Worm (Caenorhabditis elegans) whole organism, L1 larva: ENCODE measurements around the gene F41C6.6.

ENCODE experiments used
- C34B4.2 ChIP-seq: sonication (generic microtip); optimal IDR thresholded peaks from 2 replicates; lab custom pipeline; 2017; ENCODE audit warnings: mild to moderate bottlenecking, missing genetic modification characterization, missing compliant biosample characterization
- Y116A8C.19 ChIP-seq: sonication (generic microtip); optimal IDR thresholded peaks from 2 replicates; lab custom pipeline; 2016; ENCODE audit warnings: missing compliant biosample characterization, missing genetic modification characterization, borderline replicate concordance
- alr-1 ChIP-seq: fragments of 200-800 bp; sonication (Bioruptor generic); optimal IDR thresholded peaks from 2 replicates; lab custom pipeline; 2018; ENCODE audit warnings: borderline replicate concordance, mild to moderate bottlenecking, missing genetic modification characterization, missing compliant biosample characterization
- aly-2 ChIP-seq: fragments of 150-350 bp; optimal IDR thresholded peaks from 2 replicates; lab custom pipeline; 2014; ENCODE audit warnings: missing biosample characterization, missing genetic modification characterization
- ama-1 ChIP-seq: fragments of 150-350 bp; optimal IDR thresholded peaks from 2 replicates; lab custom pipeline; 2014
- blmp-1 ChIP-seq: fragments of 150-350 bp; optimal IDR thresholded peaks from 2 replicates; lab custom pipeline; 2014; ENCODE audit warnings: missing biosample characterization, missing genetic modification characterization
- ceh-8 ChIP-seq: fragments of 200-800 bp; sonication (Bioruptor generic); optimal IDR thresholded peaks from 2 replicates; lab custom pipeline; 2018; ENCODE audit warnings: mild to moderate bottlenecking, missing genetic modification characterization, moderate library complexity, missing compliant biosample characterization
- ces-1 ChIP-seq: fragments of 150-350 bp; optimal IDR thresholded peaks from 2 replicates; lab custom pipeline; 2014; ENCODE audit warnings: missing biosample characterization, missing genetic modification reagents, missing genetic modification characterization
- dpl-1 ChIP-seq, 3 experiments: fragments of 150-350 bp in 2 of 3; sonication (generic microtip) in 1 of 3; optimal IDR thresholded peaks; 2 replicates each; lab custom pipeline; 2014 to 2017; ENCODE audit warnings: missing biosample characterization in 3 of 3, missing genetic modification characterization in 3 of 3, missing genetic modification reagents in 3 of 3
- dsc-1 ChIP-seq: sonication (generic microtip); optimal IDR thresholded peaks from 2 replicates; lab custom pipeline; 2016; ENCODE audit warnings: mild to moderate bottlenecking, missing genetic modification characterization, missing compliant biosample characterization
- efl-1 ChIP-seq, 4 experiments: fragments of 150-350 bp; optimal IDR thresholded peaks in 3 of 4; peaks in 1 of 4; 1 replicate in 1 of 4; 2 replicates in 3 of 4; lab custom pipeline; 2014; ENCODE audit warnings: missing biosample characterization in 2 of 4, missing genetic modification characterization in 2 of 4, missing genetic modification reagents in 2 of 4
- efl-3 ChIP-seq: fragments of 200-800 bp; sonication (Bioruptor generic); optimal IDR thresholded peaks from 2 replicates; lab custom pipeline; 2018; ENCODE audit warnings: mild to moderate bottlenecking, missing genetic modification characterization, missing compliant biosample characterization
- egl-13 ChIP-seq: sonication (generic microtip); optimal IDR thresholded peaks from 2 replicates; lab custom pipeline; 2016; ENCODE audit warnings: missing genotype, missing genetic modification reagents, missing genetic modification characterization, missing compliant biosample characterization
- elt-2 ChIP-seq: sonication (generic microtip); optimal IDR thresholded peaks from 2 replicates; lab custom pipeline; 2016; ENCODE audit warnings: missing genetic modification characterization, mild to moderate bottlenecking, inconsistent platforms, missing compliant biosample characterization, missing genetic modification reagents
- elt-3 ChIP-seq, 6 experiments: fragments of 150-350 bp in 1 of 6; sonication (generic microtip); optimal IDR thresholded peaks; 2 replicates each; lab custom pipeline; 2017 to 2018; ENCODE audit warnings: missing biosample characterization in 6 of 6, missing genetic modification characterization in 6 of 6, inconsistent platforms in 1 of 6
- fkh-10 ChIP-seq: sonication (generic microtip); optimal IDR thresholded peaks from 2 replicates; lab custom pipeline; 2017; ENCODE audit warnings: missing biosample characterization, missing genetic modification reagents, missing genetic modification characterization
- fkh-4 ChIP-seq: sonication (generic microtip); optimal IDR thresholded peaks from 2 replicates; lab custom pipeline; 2016; ENCODE audit warnings: missing compliant biosample characterization, missing genetic modification characterization, borderline replicate concordance
- fos-1 ChIP-seq: fragments of 150-350 bp; optimal IDR thresholded peaks from 2 replicates; lab custom pipeline; 2014; ENCODE audit warnings: missing biosample characterization, missing genetic modification characterization
- hlh-17 ChIP-seq: fragments of 200-800 bp; sonication (Bioruptor generic); optimal IDR thresholded peaks from 2 replicates; lab custom pipeline; 2018; ENCODE audit warnings: missing genetic modification characterization, mild to moderate bottlenecking, missing compliant biosample characterization, moderate library complexity, borderline replicate concordance
- hlh-4 ChIP-seq: sonication (generic microtip); optimal IDR thresholded peaks from 2 replicates; lab custom pipeline; 2016; ENCODE audit warnings: mild to moderate bottlenecking, missing genetic modification characterization, missing compliant biosample characterization
- hpl-2 ChIP-seq: fragments of 150-350 bp; optimal IDR thresholded peaks from 2 replicates; lab custom pipeline; 2014; ENCODE audit warnings: missing biosample characterization, missing genetic modification reagents, missing genetic modification characterization
- irx-1 ChIP-seq: sonication (generic microtip); optimal IDR thresholded peaks from 2 replicates; lab custom pipeline; 2016; ENCODE audit warnings: missing genetic modification characterization, missing compliant biosample characterization
- lin-13 ChIP-seq: fragments of 150-350 bp; optimal IDR thresholded peaks from 2 replicates; lab custom pipeline; 2014; ENCODE audit warnings: missing biosample characterization, missing genetic modification reagents, missing genetic modification characterization
- lin-14 ChIP-seq: fragments of 200-800 bp; sonication (Bioruptor generic); optimal IDR thresholded peaks from 2 replicates; lab custom pipeline; 2018; ENCODE audit warnings: mild to moderate bottlenecking, missing genetic modification characterization, moderate library complexity, missing compliant biosample characterization
- lin-35 ChIP-seq, 2 experiments: fragments of 150-350 bp; optimal IDR thresholded peaks; 2 replicates each; lab custom pipeline; 2014; ENCODE audit warnings: missing biosample characterization in 2 of 2, missing genetic modification characterization in 2 of 2, missing genetic modification reagents in 2 of 2
- lin-39 ChIP-seq: fragments of 150-350 bp; optimal IDR thresholded peaks from 2 replicates; lab custom pipeline; 2014; ENCODE audit warnings: missing biosample characterization, missing genetic modification reagents, missing genetic modification characterization
- mab-9 ChIP-seq: fragments of 200-800 bp; sonication (Bioruptor generic); IDR thresholded peaks from 2 replicates; pipeline ENCODE4 v1.3.6; 2022; ENCODE audit warnings: missing genetic modification reagents, missing genetic modification characterization, missing compliant biosample characterization
- mdl-1 ChIP-seq, 2 experiments: fragments of 150-350 bp; optimal IDR thresholded peaks; 2 replicates each; lab custom pipeline; 2014 to 2017; ENCODE audit warnings: missing biosample characterization in 2 of 2, missing genetic modification characterization in 2 of 2, inconsistent platforms in 1 of 2
- mep-1 ChIP-seq: fragments of 150-350 bp; optimal IDR thresholded peaks from 2 replicates; lab custom pipeline; 2014; ENCODE audit warnings: missing biosample characterization, missing genetic modification characterization
- nhr-11 ChIP-seq: fragments of 150-350 bp; optimal IDR thresholded peaks from 2 replicates; lab custom pipeline; 2014; ENCODE audit warnings: missing biosample characterization, missing genetic modification characterization
- nhr-12 ChIP-seq: sonication (generic microtip); optimal IDR thresholded peaks from 2 replicates; lab custom pipeline; 2017; ENCODE audit warnings: missing biosample characterization, missing genetic modification characterization
- nhr-19 ChIP-seq: fragments of 200-800 bp; sonication (Bioruptor generic); conservative IDR thresholded peaks from 2 replicates; pipeline ENCODE4 v1.3.6; 2022; ENCODE audit warnings: missing genetic modification characterization, missing compliant biosample characterization
- nhr-237 ChIP-seq: fragments of 150-350 bp; optimal IDR thresholded peaks from 2 replicates; lab custom pipeline; 2014; ENCODE audit warnings: missing biosample characterization, missing genetic modification characterization
- nhr-47 ChIP-seq: sonication (generic microtip); optimal IDR thresholded peaks from 2 replicates; lab custom pipeline; 2016; ENCODE audit warnings: mild to moderate bottlenecking, missing genetic modification characterization, moderate library complexity, missing compliant biosample characterization
- nhr-71 ChIP-seq: sonication (generic microtip); optimal IDR thresholded peaks from 2 replicates; lab custom pipeline; 2016; ENCODE audit warnings: mild to moderate bottlenecking, missing genetic modification characterization, moderate library complexity, missing compliant biosample characterization
- nhr-76 ChIP-seq: sonication (generic microtip); optimal IDR thresholded peaks from 2 replicates; lab custom pipeline; 2017; ENCODE audit warnings: missing biosample characterization, missing genetic modification characterization
- nhr-77 ChIP-seq: fragments of 150-350 bp; optimal IDR thresholded peaks from 2 replicates; lab custom pipeline; 2014; ENCODE audit warnings: missing biosample characterization, missing genetic modification characterization
- nhr-85 ChIP-seq: sonication (generic microtip); peaks from one replicate; lab custom pipeline; 2016; ENCODE audit warnings: missing genetic modification characterization, inconsistent platforms, missing compliant biosample characterization
- pag-3 ChIP-seq: sonication (generic microtip); optimal IDR thresholded peaks from 2 replicates; lab custom pipeline; 2017; ENCODE audit warnings: missing genetic modification characterization, mild to moderate bottlenecking, missing compliant biosample characterization, antibody characterized with exemption, borderline replicate concordance; ENCODE audit not compliant: insufficient read depth
- pax-3 ChIP-seq: fragments of 200-800 bp; sonication (Bioruptor generic); optimal IDR thresholded peaks from 2 replicates; lab custom pipeline; 2018; ENCODE audit warnings: mild to moderate bottlenecking, missing genetic modification characterization, moderate library complexity, missing compliant biosample characterization
- rnt-1 ChIP-seq: sonication (generic microtip); optimal IDR thresholded peaks from 2 replicates; lab custom pipeline; 2016; ENCODE audit warnings: mild to moderate bottlenecking, missing genetic modification characterization, moderate library complexity, missing compliant biosample characterization
- skn-1 ChIP-seq: fragments of 150-350 bp; optimal IDR thresholded peaks from 2 replicates; lab custom pipeline; 2014; ENCODE audit warnings: missing biosample characterization, missing genetic modification characterization
- snpc-4 ChIP-seq: fragments of 150-350 bp; optimal IDR thresholded peaks from 2 replicates; lab custom pipeline; 2014; ENCODE audit warnings: missing biosample characterization, missing genetic modification characterization
- sox-4 ChIP-seq: sonication (generic microtip); optimal IDR thresholded peaks from 2 replicates; lab custom pipeline; 2016; ENCODE audit warnings: missing genetic modification characterization, missing compliant biosample characterization
- sptf-1 ChIP-seq: fragments of 150-350 bp; optimal IDR thresholded peaks from 2 replicates; lab custom pipeline; 2014; ENCODE audit warnings: missing biosample characterization, missing genetic modification characterization
- sup-37 ChIP-seq: fragments of 200-800 bp; sonication (Bioruptor generic); optimal IDR thresholded peaks from 2 replicates; lab custom pipeline; 2018; ENCODE audit warnings: mild to moderate bottlenecking, missing genetic modification characterization, missing compliant biosample characterization
- tlp-1 ChIP-seq: fragments of 150-350 bp; optimal IDR thresholded peaks from 2 replicates; lab custom pipeline; 2014; ENCODE audit warnings: missing biosample characterization, missing genetic modification characterization
- unc-130 ChIP-seq: fragments of 150-350 bp; optimal IDR thresholded peaks from 2 replicates; lab custom pipeline; 2017; ENCODE audit warnings: missing biosample characterization, missing genetic modification characterization, inconsistent platforms
- unc-86 ChIP-seq: sonication (generic microtip); optimal IDR thresholded peaks from 2 replicates; lab custom pipeline; 2016; ENCODE audit warnings: missing genetic modification characterization, missing compliant biosample characterization
- xbp-1 ChIP-seq: sonication (generic microtip); optimal IDR thresholded peaks from 2 replicates; lab custom pipeline; 2016; ENCODE audit warnings: missing genetic modification characterization, missing compliant biosample characterization
- zip-4 ChIP-seq: fragments of 200-800 bp; sonication (Bioruptor generic); optimal IDR thresholded peaks from 2 replicates; lab custom pipeline; 2018; ENCODE audit warnings: mild to moderate bottlenecking, missing genetic modification characterization, moderate library complexity, missing compliant biosample characterization
- ztf-11 ChIP-seq, 2 experiments: sonication (generic microtip); optimal IDR thresholded peaks; 2 replicates each; lab custom pipeline; 2016 to 2017; ENCODE audit warnings: missing genetic modification characterization in 2 of 2, missing biosample characterization in 1 of 2, missing compliant biosample characterization in 1 of 2

The F41C6.6 gene

ce11 chrX:6902958-6903357 lies 21.3 kb upstream of the F41C6.6 start (continued):
- TF ChIP-seq hpl-2 (GFP tag; lab: Kevin White, UChicago) (peak; percentile 48), efl-1 (optimal IDR thresholded peaks at IDR 0.05; lab: Kevin White, UChicago) (peak; percentile 5 to 20), efl-1 (GFP tag; optimal IDR thresholded peaks at IDR 0.05 in 1 of 2; lab: Kevin White, UChicago) (peak in 1 of 2 experiments; percentile 90), nhr-47 (peak; percentile 71), lin-13 (peak; percentile 53), aly-2 (tag; lab: Kevin White, UChicago) (no peak), nhr-71 (tag; lab: Kevin White, UChicago) (peak; percentile 77), nhr-76 (tag; lab: Kevin White, UChicago) (no peak), lin-35 (GFP tag; optimal IDR thresholded peaks at IDR 0.05; lab: Kevin White, UChicago) (peak in 1 of 2 experiments; percentile 73), nhr-77 (tag; lab: Kevin White, UChicago) (peak; percentile 30), pax-3 (tag; lab: Kevin White, UChicago) (no peak), mab-9 (GFP tag; lab: Robert Waterston, UW) (peak; percentile 46; the same call in 1 of the 2 replicates), blmp-1 (tag; lab: Kevin White, UChicago) (peak; percentile 9), fkh-4 (no peak), Y116A8C.19 (tag; lab: Kevin White, UChicago) (no peak), egl-13 (no peak), elt-3 (tag; optimal IDR thresholded peaks at IDR 0.05; lab: Kevin White, UChicago) (peak in 1 of 6 experiments; percentile 26), tlp-1 (tag; lab: Kevin White, UChicago) (no peak), ama-1 (no peak), ztf-11 (tag; optimal IDR thresholded peaks at IDR 0.05; lab: Kevin White, UChicago) (no peak), elt-2 (tag; lab: Kevin White, UChicago) (peak; percentile 36), efl-3 (no peak), sptf-1 (tag; lab: Kevin White, UChicago) (no peak), fkh-10 (GFP tag; lab: Kevin White, UChicago) (no peak), sox-4 (tag; lab: Kevin White, UChicago) (no peak), nhr-85 (tag; lab: Kevin White, UChicago) (peak; percentile 72), skn-1 (tag; lab: Kevin White, UChicago) (peak; percentile 26), hlh-17 (GFP tag; lab: Kevin White, UChicago) (no peak), irx-1 (tag; lab: Kevin White, UChicago) (no peak), C34B4.2 (no peak), dpl-1 (GFP tag; optimal IDR thresholded peaks at IDR 0.05; lab: Kevin White, UChicago) (no peak), zip-4 (GFP tag; lab: Kevin White, UChicago) (peak; percentile 11), nhr-12 (no peak), pag-3 (tag; lab: Kevin White, UChicago) (no peak), mdl-1 (tag; optimal IDR thresholded peaks at IDR 0.05; lab: Kevin White, UChicago) (peak in 1 of 2 experiments; percentile 76), mep-1 (tag; lab: Kevin White, UChicago) (peak; percentile 31), dsc-1 (peak; percentile 68), rnt-1 (tag; lab: Kevin White, UChicago) (peak; percentile 75), nhr-11 (tag; lab: Kevin White, UChicago) (no peak), sup-37 (GFP tag; lab: Kevin White, UChicago) (no peak), fos-1 (tag; lab: Kevin White, UChicago) (peak; percentile 31), snpc-4 (tag; lab: Kevin White, UChicago) (no peak), unc-130 (tag; lab: Kevin White, UChicago) (peak; percentile 15), xbp-1 (tag; lab: Kevin White, UChicago) (peak; percentile 59), unc-86 (tag; lab: Kevin White, UChicago) (no peak), alr-1 (tag; lab: Kevin White, UChicago) (no peak), ceh-8 (GFP tag; lab: Kevin White, UChicago) (no peak), hlh-4 (tag; lab: Kevin White, UChicago) (no peak), lin-14 (peak; percentile 65), lin-39 (tag; lab: Kevin White, UChicago) (no peak), nhr-237 (no peak), ces-1 (no peak), nhr-19 (GFP tag; lab: Robert Waterston, UW) (peak; percentile 65)
